Worm (Caenorhabditis elegans) whole organism, L4 larva: ENCODE results near the gene cpr-6.
A peak's percentile ranks its signal among the peaks of the same experiment; 100 is the strongest.

Source experiments
- F49E8.2 ChIP-seq: sonication (generic microtip); optimal IDR thresholded peaks from 2 replicates; lab custom pipeline; 2016; ENCODE audit warnings: missing compliant biosample characterization, mild to moderate bottlenecking, missing genetic modification characterization, borderline replicate concordance
- R02D3.7 ChIP-seq: fragments of 150-350 bp; sonication (generic microtip); optimal IDR thresholded peaks from 3 replicates; lab custom pipeline; 2014; ENCODE audit warnings: missing biosample characterization, missing genetic modification characterization
- Y105C5A.15 ChIP-seq: fragments of 200-800 bp; sonication (Bioruptor generic); IDR thresholded peaks from 2 replicates; pipeline ENCODE4 v1.3.6; 2022; ENCODE audit warnings: missing genetic modification characterization, missing compliant biosample characterization
- aha-1 ChIP-seq: fragments of 150-350 bp; peaks from one replicate; lab custom pipeline; 2014; ENCODE audit warnings: missing biosample characterization, missing genetic modification characterization
- arid-1 ChIP-seq: fragments of 200-800 bp; sonication (Bioruptor generic); conservative IDR thresholded peaks from 2 replicates; pipeline ENCODE4 v1.3.6; 2022; ENCODE audit warnings: missing genetic modification reagents, missing genetic modification characterization, missing compliant biosample characterization
- attf-4 ChIP-seq: sonication (generic microtip); optimal IDR thresholded peaks from 3 replicates; lab custom pipeline; 2017; ENCODE audit warnings: missing biosample characterization, missing genetic modification characterization
- ceh-62 ChIP-seq: sonication (generic microtip); optimal IDR thresholded peaks from 2 replicates; lab custom pipeline; 2017; ENCODE audit warnings: missing biosample characterization, missing genetic modification characterization
- ceh-82 ChIP-seq: sonication (generic microtip); optimal IDR thresholded peaks from 2 replicates; lab custom pipeline; 2017; ENCODE audit warnings: missing biosample characterization, missing genetic modification characterization
- ctbp-1 ChIP-seq: fragments of 200-800 bp; sonication (Bioruptor generic); IDR thresholded peaks from 2 replicates; pipeline ENCODE4 v1.3.6; 2022; ENCODE audit warnings: missing genetic modification reagents, missing genetic modification characterization, missing compliant biosample characterization
- daf-12 ChIP-seq: fragments of 150-350 bp; optimal IDR thresholded peaks from 2 replicates; lab custom pipeline; 2014; ENCODE audit warnings: missing biosample characterization, missing genetic modification reagents, missing genetic modification characterization
- daf-16 ChIP-seq, 3 experiments: sonication (generic microtip); optimal IDR thresholded peaks; 2 replicates each; lab custom pipeline; 2016 to 2017; ENCODE audit warnings: missing genetic modification characterization in 3 of 3, missing genetic modification reagents in 3 of 3, mild to moderate bottlenecking in 2 of 3, missing compliant biosample characterization in 2 of 3, missing biosample characterization in 1 of 3, moderate library complexity in 1 of 3
- dmd-6 ChIP-seq: fragments of 200-800 bp; sonication (Bioruptor generic); IDR thresholded peaks from 2 replicates; pipeline ENCODE4 v1.3.6; 2022; ENCODE audit warnings: missing genetic modification reagents, missing genetic modification characterization, missing compliant biosample characterization
- dmd-9 ChIP-seq: fragments of 200-800 bp; sonication (Bioruptor generic); IDR thresholded peaks from 2 replicates; pipeline ENCODE4 v1.3.6; 2022; ENCODE audit warnings: missing genetic modification reagents, missing genetic modification characterization, missing compliant biosample characterization
- dpl-1 ChIP-seq: fragments of 150-350 bp; optimal IDR thresholded peaks from 2 replicates; lab custom pipeline; 2014; ENCODE audit warnings: missing biosample characterization, missing genetic modification reagents, missing genetic modification characterization
- dve-1 ChIP-seq: sonication (generic microtip); optimal IDR thresholded peaks from 2 replicates; lab custom pipeline; 2017; ENCODE audit warnings: antibody characterized with exemption, mild to moderate bottlenecking, missing genetic modification characterization, missing compliant biosample characterization; ENCODE audit not compliant: insufficient read depth
- egl-27 ChIP-seq: sonication (generic microtip); optimal IDR thresholded peaks from 3 replicates; lab custom pipeline; 2017; ENCODE audit warnings: missing biosample characterization, missing genetic modification reagents, missing genetic modification characterization
- hlh-11 ChIP-seq: fragments of 200-800 bp; sonication (Bioruptor generic); optimal IDR thresholded peaks from 2 replicates; lab custom pipeline; 2018; ENCODE audit warnings: mild to moderate bottlenecking, missing genetic modification characterization, missing compliant biosample characterization
- hlh-30 ChIP-seq: sonication (generic microtip); optimal IDR thresholded peaks from 2 replicates; lab custom pipeline; 2017; ENCODE audit warnings: antibody characterized with exemption, mild to moderate bottlenecking, missing genetic modification characterization, missing compliant biosample characterization; ENCODE audit not compliant: insufficient read depth
- lin-1 ChIP-seq: fragments of 200-800 bp; sonication (Bioruptor generic); IDR thresholded peaks from 2 replicates; pipeline ENCODE4 v1.3.6; 2022; ENCODE audit warnings: missing genetic modification reagents, missing genetic modification characterization, missing compliant biosample characterization
- lin-15B ChIP-seq: fragments of 150-350 bp; sonication (generic microtip); optimal IDR thresholded peaks from 3 replicates; lab custom pipeline; 2014; ENCODE audit warnings: missing biosample characterization, missing genetic modification characterization
- lin-29 ChIP-seq: fragments of 200-800 bp; sonication (Bioruptor generic); IDR thresholded peaks from 2 replicates; pipeline ENCODE4 v1.3.6; 2022; ENCODE audit warnings: missing genetic modification reagents, missing genetic modification characterization, missing compliant biosample characterization
- lsy-2 ChIP-seq, 2 experiments: fragments of 150-350 bp in 1 of 2; sonication (generic microtip) in 1 of 2; optimal IDR thresholded peaks; 2 replicates each; lab custom pipeline; 2014 to 2017; ENCODE audit warnings: missing biosample characterization in 2 of 2, missing genetic modification characterization in 2 of 2
- mdl-1 ChIP-seq, 2 experiments: fragments of 150-350 bp in 1 of 2; sonication (generic microtip) in 1 of 2; optimal IDR thresholded peaks; 2 replicates each; lab custom pipeline; 2014 to 2017; ENCODE audit warnings: missing biosample characterization in 2 of 2, missing genetic modification characterization in 2 of 2
- mdt-29 ChIP-seq: fragments of 200-800 bp; sonication (Bioruptor generic); IDR thresholded peaks from 2 replicates; pipeline ENCODE4 v1.3.6; 2022; ENCODE audit warnings: missing genetic modification reagents, missing genetic modification characterization, missing compliant biosample characterization
- mes-2 ChIP-seq: sonication (generic microtip); optimal IDR thresholded peaks from 2 replicates; lab custom pipeline; 2016; ENCODE audit warnings: missing genotype, mild to moderate bottlenecking, missing genetic modification characterization, missing compliant biosample characterization; ENCODE audit not compliant: poor library complexity, severe bottlenecking
- nhr-237 ChIP-seq: sonication (generic microtip); optimal IDR thresholded peaks from 2 replicates; lab custom pipeline; 2017; ENCODE audit warnings: missing biosample characterization, missing genetic modification characterization
- nhr-28 ChIP-seq: fragments of 150-350 bp; optimal IDR thresholded peaks from 2 replicates; lab custom pipeline; 2014; ENCODE audit warnings: missing biosample characterization, missing genetic modification characterization
- nhr-41 ChIP-seq: fragments of 200-800 bp; sonication (Bioruptor generic); IDR thresholded peaks from 2 replicates; pipeline ENCODE4 v1.3.6; 2022; ENCODE audit warnings: missing genetic modification reagents, missing genetic modification characterization, missing compliant biosample characterization
- pha-4 ChIP-seq, 2 experiments: fragments of 150-350 bp in 1 of 2; fragments of 200-800 bp in 1 of 2; sonication (Bioruptor generic) in 1 of 2; IDR thresholded peaks in 1 of 2; optimal IDR thresholded peaks in 1 of 2; 2 replicates each; pipeline versions ENCODE4 v1.3.6 to Lab custom; 2014 to 2022; ENCODE audit warnings: missing genetic modification characterization in 2 of 2, missing genetic modification reagents in 2 of 2, missing biosample characterization in 1 of 2, missing compliant biosample characterization in 1 of 2
- php-3 ChIP-seq: fragments of 200-800 bp; sonication (Bioruptor generic); IDR thresholded peaks from 2 replicates; pipeline ENCODE4 v1.3.6; 2022; ENCODE audit warnings: missing genetic modification reagents, missing genetic modification characterization, missing compliant biosample characterization
- pqm-1 ChIP-seq: sonication (generic microtip); optimal IDR thresholded peaks from 2 replicates; lab custom pipeline; 2017; ENCODE audit warnings: missing biosample characterization, missing genetic modification characterization
- saeg-2 ChIP-seq: fragments of 200-800 bp; sonication (Bioruptor generic); IDR thresholded peaks from 2 replicates; pipeline ENCODE4 v1.3.6; 2022; ENCODE audit warnings: missing genetic modification reagents, missing genetic modification characterization, missing compliant biosample characterization
- sdz-12 ChIP-seq: fragments of 200-800 bp; sonication (Bioruptor generic); optimal IDR thresholded peaks from 2 replicates; lab custom pipeline; 2018; ENCODE audit warnings: mild to moderate bottlenecking, missing genetic modification characterization, missing compliant biosample characterization
- spr-1 ChIP-seq: sonication (generic microtip); optimal IDR thresholded peaks from 2 replicates; lab custom pipeline; 2016; ENCODE audit warnings: mild to moderate bottlenecking, missing genetic modification characterization, missing compliant biosample characterization
- unc-62 ChIP-seq, 3 experiments: fragments of 150-350 bp in 1 of 3; sonication (generic microtip); optimal IDR thresholded peaks in 2 of 3; peaks in 1 of 3; 1 replicate in 1 of 3; 2 replicates in 2 of 3; lab custom pipeline; 2014 to 2017; ENCODE audit warnings: missing biosample characterization in 3 of 3, missing genetic modification characterization in 3 of 3, missing genetic modification reagents in 3 of 3, missing genotype in 1 of 3
- vab-7 ChIP-seq: fragments of 200-800 bp; sonication (Bioruptor generic); IDR thresholded peaks from 2 replicates; pipeline ENCODE4 v1.3.6; 2022; ENCODE audit warnings: missing genetic modification reagents, missing genetic modification characterization, missing compliant biosample characterization

Gene cpr-6

DNA sequence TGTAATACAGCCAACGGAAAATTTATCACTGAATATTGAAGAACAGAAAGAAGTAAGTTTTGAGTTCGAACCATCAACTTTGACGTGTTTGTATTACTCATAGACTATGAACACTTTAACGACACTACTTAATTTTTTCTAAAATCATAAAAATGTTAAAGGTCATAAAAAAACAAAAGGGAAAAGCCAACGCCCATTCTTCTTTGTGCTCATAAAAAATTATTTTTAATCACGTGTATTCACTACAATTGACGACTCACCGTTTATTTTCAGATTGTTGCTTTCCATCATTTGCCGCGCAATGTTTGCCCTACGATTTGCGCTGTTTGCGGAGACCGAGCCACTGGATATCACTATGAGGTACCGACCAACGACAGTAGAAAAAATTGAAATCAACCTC lies 49.2 kb downstream of the cpr-6 start:
- no peak for TF ChIP-seq nhr-237 (tag; lab: Kevin White, UChicago)
- TF ChIP-seq unc-62 (GFP tag; optimal IDR thresholded peaks at IDR 0.05 in 1 of 2; lab: Kevin White, UChicago), result no peak
- no peak for TF ChIP-seq unc-62 (tag; optimal IDR thresholded peaks at IDR 0.05; lab: Kevin White, UChicago)
- TF ChIP-seq mdl-1 (tag; optimal IDR thresholded peaks at IDR 0.05; lab: Kevin White, UChicago), result no peak
- TF ChIP-seq Y105C5A.15 (GFP tag; lab: Robert Waterston, UW), result no peak
- no peak for TF ChIP-seq nhr-41
- TF ChIP-seq vab-7 (GFP tag; lab: Robert Waterston, UW), result no peak
- TF ChIP-seq dpl-1 (GFP tag; lab: Kevin White, UChicago), result no peak
- TF ChIP-seq php-3 (GFP tag; lab: Robert Waterston, UW), result peak; percentile 82
- TF ChIP-seq lin-15B (tag; lab: Kevin White, UChicago), result no peak
- TF ChIP-seq aha-1, result peak; percentile 33
- no peak for TF ChIP-seq ceh-82
- TF ChIP-seq hlh-11 (tag; lab: Kevin White, UChicago), result no peak
- no peak for TF ChIP-seq daf-12 (tag; lab: Kevin White, UChicago)
- no peak for TF ChIP-seq egl-27
- no peak for TF ChIP-seq ceh-62
- no peak for TF ChIP-seq lsy-2 (tag; optimal IDR thresholded peaks at IDR 0.05; lab: Kevin White, UChicago)
- no peak for TF ChIP-seq pha-4 (GFP tag; IDR thresholded peaks at IDR 0.05; lab: Robert Waterston, UW)
- TF ChIP-seq pha-4 (tag; optimal IDR thresholded peaks at IDR 0.05; lab: Kevin White, UChicago), result peak; percentile 17
- TF ChIP-seq mes-2 (tag; lab: Kevin White, UChicago), result no peak
- no peak for TF ChIP-seq dmd-9 (GFP tag; lab: Robert Waterston, UW)
- no peak for TF ChIP-seq mdt-29 (GFP tag; lab: Robert Waterston, UW)
- TF ChIP-seq ctbp-1, result no peak
- no peak for TF ChIP-seq attf-4
- peak; percentile 0 for TF ChIP-seq dve-1 (tag; lab: Kevin White, UChicago)
- TF ChIP-seq F49E8.2, result no peak
- TF ChIP-seq dmd-6, result no peak
- TF ChIP-seq lin-1 (GFP tag; lab: Robert Waterston, UW), result no peak
- TF ChIP-seq hlh-30 (tag; lab: Kevin White, UChicago), result no peak
- TF ChIP-seq saeg-2, result no peak
- peak; percentile 26 for TF ChIP-seq nhr-28 (tag; lab: Kevin White, UChicago)
- no peak for TF ChIP-seq sdz-12
- no peak for TF ChIP-seq arid-1

DNA sequence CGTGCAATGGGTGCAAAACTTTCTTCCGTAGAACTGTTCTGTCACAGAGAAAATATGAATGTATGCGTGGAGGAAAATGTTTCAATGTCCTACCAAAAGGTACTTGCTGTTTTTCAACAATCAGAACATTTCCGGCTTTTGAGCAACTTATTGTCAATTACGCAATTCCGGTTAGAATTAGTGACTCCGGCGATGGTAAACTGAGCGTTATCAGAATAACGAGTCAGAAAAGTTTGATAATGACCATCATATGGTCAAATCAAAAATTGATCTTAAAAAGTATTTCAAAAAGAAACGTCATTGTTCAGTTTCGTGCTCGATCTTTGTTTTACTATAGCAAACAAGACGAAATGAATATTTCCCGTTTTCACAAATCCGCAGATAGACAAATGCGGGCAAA lies 49.8 kb downstream of the cpr-6 start:
- TF ChIP-seq lin-29 (GFP tag; lab: Robert Waterston, UW), result no peak
- no peak for TF ChIP-seq R02D3.7
- TF ChIP-seq pqm-1, result peak; percentile 55
- peak; percentile 4 for TF ChIP-seq nhr-28 (tag; lab: Kevin White, UChicago)
- no peak for TF ChIP-seq daf-12 (tag; lab: Kevin White, UChicago)
- TF ChIP-seq dmd-6, result peak; percentile 32
- peak in 1 of 2 experiments; percentile 44 for TF ChIP-seq unc-62 (GFP tag; optimal IDR thresholded peaks at IDR 0.05 in 1 of 2; lab: Kevin White, UChicago)
- no peak for TF ChIP-seq unc-62 (tag; optimal IDR thresholded peaks at IDR 0.05; lab: Kevin White, UChicago)
- no peak for TF ChIP-seq daf-16 (GFP tag; optimal IDR thresholded peaks at IDR 0.05; lab: Kevin White, UChicago)
- peak; percentile 40 for TF ChIP-seq daf-16 (tag; optimal IDR thresholded peaks at IDR 0.05; lab: Kevin White, UChicago)
- no peak for TF ChIP-seq spr-1
- TF ChIP-seq mdl-1 (tag; optimal IDR thresholded peaks at IDR 0.05; lab: Kevin White, UChicago), result no peak
- TF ChIP-seq, all 104 proteins: peak for 5
